Worm (Caenorhabditis elegans): ENCODE measurements around the gene srt-7.

- TF ChIP-seq aly-1 (tag; optimal IDR thresholded peaks at IDR 0.05) (no peak), ama-1 (optimal IDR thresholded peaks at IDR 0.05) (no peak), F13C5.2 (tag; optimal IDR thresholded peaks at IDR 0.05) (no peak), tra-4 (tag; optimal IDR thresholded peaks at IDR 0.05) (no peak)
These were observed 40.8 kb downstream of the srt-7 start for ce11 chrV:3122403-3122802.
